Worm (Caenorhabditis elegans) whole organism, L3 larva: ENCODE measurements around the gene nspc-20.

Source experiments
- ceh-82 ChIP-seq: fragments of 150-350 bp; optimal IDR thresholded peaks from 2 replicates; lab custom pipeline; 2014; ENCODE audit warnings: missing biosample characterization, missing genetic modification characterization
- egl-27 ChIP-seq: sonication (generic microtip); optimal IDR thresholded peaks from 4 replicates; lab custom pipeline; 2017; ENCODE audit warnings: missing biosample characterization, missing genetic modification reagents, missing genetic modification characterization
- elt-2 ChIP-seq: sonication (generic microtip); optimal IDR thresholded peaks from 2 replicates; lab custom pipeline; 2016; ENCODE audit warnings: missing genetic modification reagents, mild to moderate bottlenecking, missing genetic modification characterization, missing compliant biosample characterization
- eor-1 ChIP-seq, 2 experiments: fragments of 150-350 bp; optimal IDR thresholded peaks; 2 replicates each; lab custom pipeline; 2014 to 2018; ENCODE audit warnings: missing biosample characterization in 2 of 2, missing genetic modification characterization in 2 of 2
- mdl-1 ChIP-seq: fragments of 150-350 bp; optimal IDR thresholded peaks from 2 replicates; lab custom pipeline; 2014; ENCODE audit warnings: missing biosample characterization, missing genetic modification characterization
- nhr-237 ChIP-seq: fragments of 150-350 bp; optimal IDR thresholded peaks from 2 replicates; lab custom pipeline; 2014; ENCODE audit warnings: missing biosample characterization, missing genetic modification characterization
- nhr-77 ChIP-seq: fragments of 150-350 bp; optimal IDR thresholded peaks from 2 replicates; lab custom pipeline; 2014; ENCODE audit warnings: missing biosample characterization, missing genetic modification characterization

DNA sequence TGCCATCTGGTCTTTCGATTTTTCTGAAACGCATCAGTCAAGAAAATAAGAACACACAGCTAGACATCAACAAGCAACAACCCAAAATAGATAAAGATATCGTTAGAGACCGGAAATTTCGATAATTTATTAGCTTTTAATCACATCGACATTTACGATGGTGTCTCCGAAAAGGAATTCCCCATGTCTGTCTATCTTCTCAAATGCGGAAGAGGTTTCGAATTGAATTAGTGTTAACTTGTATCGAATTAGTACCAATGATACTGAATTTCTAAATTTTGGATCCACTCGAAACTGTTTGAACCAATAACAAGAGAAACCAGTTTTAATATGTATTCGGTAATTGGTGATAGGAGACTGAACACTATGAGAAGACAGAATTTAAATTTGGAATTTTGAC, 4.6 kb upstream of the nspc-20 start:
- no peak for TF ChIP-seq nhr-237 (tag; lab: Kevin White, UChicago)
- TF ChIP-seq egl-27 (tag; lab: Kevin White, UChicago), result no peak
- no peak for TF ChIP-seq elt-2 (tag; lab: Kevin White, UChicago)
- no peak for TF ChIP-seq ceh-82 (tag; lab: Kevin White, UChicago)
- TF ChIP-seq eor-1 (tag; optimal IDR thresholded peaks at IDR 0.05; lab: Kevin White, UChicago), result no peak
- no peak for TF ChIP-seq mdl-1 (tag; lab: Kevin White, UChicago)
- no peak for TF ChIP-seq nhr-77 (tag; lab: Kevin White, UChicago)
